Fruit fly (Drosophila melanogaster) whole organism, adult: ENCODE data around the gene Oatp33Eb.

Source experiments
- CG11617 ChIP-seq: fragments of 200-800 bp; sonication (Bioruptor generic); optimal IDR thresholded peaks from 2 replicates; lab custom pipeline; 2017; ENCODE audit warnings: mild to moderate bottlenecking, missing biosample characterization, missing genetic modification reagents, missing genetic modification characterization
- CG12768 ChIP-seq: fragments of 200-800 bp; sonication (Bioruptor generic); optimal IDR thresholded peaks from 2 replicates; lab custom pipeline; 2017; ENCODE audit warnings: missing biosample characterization, missing genetic modification characterization, mild to moderate bottlenecking, moderate library complexity, missing genetic modification reagents
- CG14711 ChIP-seq: fragments of 200-800 bp; sonication (Bioruptor generic); optimal IDR thresholded peaks from 2 replicates; lab custom pipeline; 2018; ENCODE audit warnings: missing biosample characterization, mild to moderate bottlenecking, missing genetic modification characterization, moderate library complexity
- CG1620 ChIP-seq: fragments of 200-800 bp; sonication (Bioruptor generic); optimal IDR thresholded peaks from 2 replicates; lab custom pipeline; 2016; ENCODE audit warnings: missing biosample characterization, missing genetic modification characterization
- CG33017 ChIP-seq: fragments of 200-800 bp; sonication (Bioruptor generic); optimal IDR thresholded peaks from 2 replicates; lab custom pipeline; 2018; ENCODE audit warnings: missing biosample characterization, mild to moderate bottlenecking, missing genetic modification characterization, moderate library complexity
- CG5204 ChIP-seq: fragments of 200-800 bp; sonication (Bioruptor generic); optimal IDR thresholded peaks from 2 replicates; lab custom pipeline; 2016; ENCODE audit warnings: missing biosample characterization, missing genetic modification characterization
- CG7045 ChIP-seq: fragments of 200-800 bp; sonication (Bioruptor generic); optimal IDR thresholded peaks from 2 replicates; lab custom pipeline; 2017; ENCODE audit warnings: missing biosample characterization, mild to moderate bottlenecking, missing genetic modification characterization
- CG7101 ChIP-seq: fragments of 200-800 bp; sonication (Bioruptor generic); optimal IDR thresholded peaks from 2 replicates; lab custom pipeline; 2018; ENCODE audit warnings: missing biosample characterization, mild to moderate bottlenecking, missing genetic modification characterization, moderate library complexity
- Clk ChIP-seq: fragments of 200-800 bp; sonication (Bioruptor generic); optimal IDR thresholded peaks from 2 replicates; lab custom pipeline; 2017; ENCODE audit warnings: missing biosample characterization, missing genetic modification characterization
- Crg-1 ChIP-seq: fragments of 200-800 bp; sonication (Bioruptor generic); optimal IDR thresholded peaks from 2 replicates; lab custom pipeline; 2016; ENCODE audit warnings: missing biosample characterization, missing genetic modification characterization
- Hr96 ChIP-seq: fragments of 200-800 bp; sonication (Bioruptor generic); optimal IDR thresholded peaks from 2 replicates; lab custom pipeline; 2016; ENCODE audit warnings: missing biosample characterization, missing genetic modification characterization
- Mnt ChIP-seq: fragments of 200-800 bp; sonication (Bioruptor generic); optimal IDR thresholded peaks from 2 replicates; lab custom pipeline; 2016; ENCODE audit warnings: missing biosample characterization, mild to moderate bottlenecking, missing genetic modification characterization
- bab1 ChIP-seq: fragments of 200-800 bp; sonication (Bioruptor generic); optimal IDR thresholded peaks from 3 replicates; lab custom pipeline; 2019; ENCODE audit warnings: missing biosample characterization, mild to moderate bottlenecking, missing genetic modification characterization, moderate library complexity
- cic ChIP-seq: fragments of 200-800 bp; sonication (Bioruptor generic); optimal IDR thresholded peaks from 2 replicates; lab custom pipeline; 2017; ENCODE audit warnings: missing biosample characterization, mild to moderate bottlenecking, missing genetic modification characterization, moderate library complexity
- cnc ChIP-seq, 2 experiments: fragments of >200 bp; optimal IDR thresholded peaks; 2 replicates each; lab custom pipeline; 2017
- kay ChIP-seq: fragments of 200-800 bp; sonication (Bioruptor generic); peaks from one replicate; lab custom pipeline; 2016; ENCODE audit warnings: missing biosample characterization, missing genetic modification characterization, borderline replicate concordance
- ovo ChIP-seq: fragments of 200-800 bp; sonication (Bioruptor generic); optimal IDR thresholded peaks from 2 replicates; lab custom pipeline; 2016; ENCODE audit warnings: missing biosample characterization, missing genetic modification characterization
- pad ChIP-seq: fragments of 200-800 bp; sonication (Bioruptor generic); optimal IDR thresholded peaks from 3 replicates; lab custom pipeline; 2017; ENCODE audit warnings: missing biosample characterization, missing genetic modification characterization, mild to moderate bottlenecking, moderate library complexity, missing genetic modification reagents
- tj ChIP-seq: fragments of 200-800 bp; sonication (Bioruptor generic); optimal IDR thresholded peaks from 3 replicates; lab custom pipeline; 2017; ENCODE audit warnings: missing biosample characterization, mild to moderate bottlenecking, missing genetic modification characterization, moderate library complexity
- toe ChIP-seq: fragments of 200-800 bp; sonication (Bioruptor generic); optimal IDR thresholded peaks from 2 replicates; lab custom pipeline; 2016; ENCODE audit warnings: missing biosample characterization, missing genetic modification characterization

Oatp33Eb gene

dm6 chr2L:12465164-12466011 lies 17.1 kb downstream of the Oatp33Eb start:
- TF ChIP-seq kay (GFP tag; lab: Kevin White, UChicago) (peak; percentile 29), CG5204 (no peak), Clk (no peak), cic (GFP tag; lab: Kevin White, UChicago) (peak; percentile 1)

DNA sequence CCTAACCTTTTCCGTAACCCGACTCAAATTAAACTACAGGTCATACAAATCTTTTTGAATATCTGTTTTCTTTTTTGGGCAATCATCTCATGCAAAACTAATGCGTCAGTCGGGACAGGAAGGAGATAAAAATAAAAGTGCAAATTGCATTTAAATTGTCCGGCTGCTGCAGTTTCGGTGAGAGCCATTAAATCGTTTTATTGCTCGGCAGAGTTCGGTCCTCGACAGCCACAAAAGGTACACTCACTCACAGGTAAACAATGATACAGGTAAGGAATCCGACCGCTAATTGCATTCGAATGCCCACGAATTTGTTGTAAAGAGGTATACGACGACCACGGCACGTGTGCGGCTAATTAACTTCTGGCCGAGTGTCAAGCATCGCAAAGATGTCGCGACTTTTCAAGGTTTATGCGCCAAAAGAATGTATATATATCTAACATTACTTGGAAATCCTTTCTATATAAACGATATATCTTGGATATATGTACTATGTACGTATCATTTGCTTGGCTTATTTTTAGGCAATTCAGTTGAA lies 18.3 kb downstream of the Oatp33Eb start:
- TF ChIP-seq cic (GFP tag; lab: Kevin White, UChicago) (no peak), toe (GFP tag; lab: Kevin White, UChicago) (no peak), Hr96 (no peak), CG14711 (tag; lab: Kevin White, UChicago) (no peak), CG7101 (tag; lab: Kevin White, UChicago) (no peak), bab1 (GFP tag; lab: Kevin White, UChicago) (no peak), Crg-1 (GFP tag; lab: Kevin White, UChicago) (no peak), tj (GFP tag; lab: Kevin White, UChicago) (no peak), ovo (GFP tag; lab: Kevin White, UChicago) (no peak), kay (GFP tag; lab: Kevin White, UChicago) (no peak)

dm6 chr2L:12467673-12468072 lies 19.4 kb downstream of the Oatp33Eb start:
- TF ChIP-seq CG14711 (tag; lab: Kevin White, UChicago) (peak; percentile 13), cic (GFP tag; lab: Kevin White, UChicago) (peak; percentile 17), tj (GFP tag; lab: Kevin White, UChicago) (peak; percentile 19), CG7101 (tag; lab: Kevin White, UChicago) (peak; percentile 12), Clk (no peak), bab1 (GFP tag; lab: Kevin White, UChicago) (no peak), Crg-1 (GFP tag; lab: Kevin White, UChicago) (no peak), CG33017 (peak; percentile 33)

dm6 chr2L:12468813-12469212 lies 20.5 kb downstream of the Oatp33Eb start:
- TF ChIP-seq Clk (no peak), Mnt (no peak), CG5204 (no peak), CG14711 (tag; lab: Kevin White, UChicago) (no peak), Hr96 (no peak), ovo (GFP tag; lab: Kevin White, UChicago) (no peak), pad (GFP tag; lab: Kevin White, UChicago) (no peak), Crg-1 (GFP tag; lab: Kevin White, UChicago) (no peak), cic (GFP tag; lab: Kevin White, UChicago) (no peak), CG12768 (no peak), CG1620 (no peak), toe (GFP tag; lab: Kevin White, UChicago) (no peak)

DNA sequence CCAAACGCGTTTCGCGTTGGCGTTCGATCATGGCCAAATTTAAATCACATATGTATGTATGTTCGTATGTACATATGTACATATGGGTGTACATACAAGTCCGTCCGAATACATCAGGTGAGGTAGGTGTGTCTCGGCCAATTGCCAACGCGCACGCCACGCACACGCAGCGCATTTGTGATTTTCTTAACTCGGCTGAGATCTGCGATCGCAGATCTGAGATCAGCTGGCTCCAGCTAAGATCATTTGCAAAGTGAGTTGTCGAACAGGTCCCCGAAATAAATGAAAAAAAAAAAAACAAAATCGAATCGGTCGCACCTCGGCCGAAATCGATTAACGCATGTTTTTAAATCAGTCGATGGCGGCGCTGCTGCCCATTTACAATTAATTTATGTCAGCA lies 21.0 kb downstream of the Oatp33Eb start:
- TF ChIP-seq cnc (optimal IDR thresholded peaks at IDR 0.05; lab: Kevin White, UChicago), result no peak
- TF ChIP-seq toe (GFP tag; lab: Kevin White, UChicago), result no peak
- TF ChIP-seq CG1620, result no peak
- TF ChIP-seq CG14711 (tag; lab: Kevin White, UChicago), result no peak
- no peak for TF ChIP-seq Crg-1 (GFP tag; lab: Kevin White, UChicago)
- TF ChIP-seq tj (GFP tag; lab: Kevin White, UChicago), result no peak
- TF ChIP-seq CG33017, result no peak
- TF ChIP-seq CG7045 (GFP tag; lab: Kevin White, UChicago), result no peak
- no peak for TF ChIP-seq kay (GFP tag; lab: Kevin White, UChicago)
- no peak for TF ChIP-seq bab1 (GFP tag; lab: Kevin White, UChicago)
- TF ChIP-seq CG7101 (tag; lab: Kevin White, UChicago), result no peak
- TF ChIP-seq Clk, result no peak
- TF ChIP-seq Mnt, result no peak
- no peak for TF ChIP-seq Hr96
- no peak for TF ChIP-seq cic (GFP tag; lab: Kevin White, UChicago)
- no peak for TF ChIP-seq CG11617 (GFP tag; lab: Kevin White, UChicago)

DNA sequence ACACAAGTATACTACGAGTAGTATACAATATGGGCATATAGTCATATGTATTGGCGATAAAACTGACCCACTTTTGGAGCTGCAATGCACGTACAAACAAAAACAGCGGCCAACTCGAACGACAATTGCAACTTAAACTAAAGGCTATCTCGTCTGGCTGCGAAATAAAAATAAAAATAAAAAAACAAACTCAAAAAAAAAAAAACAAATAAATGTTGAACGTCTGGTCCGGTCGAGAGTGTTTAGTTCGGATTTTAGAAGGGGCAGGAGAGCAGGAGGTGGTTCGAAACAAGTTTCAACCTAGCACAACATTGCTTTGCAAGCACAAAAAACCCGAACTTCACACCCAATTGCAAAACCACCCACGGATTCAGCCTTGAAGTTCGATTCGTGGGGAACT lies 23.7 kb downstream of the Oatp33Eb start:
- TF ChIP-seq CG33017 (no peak), CG7045 (GFP tag; lab: Kevin White, UChicago) (no peak), CG7101 (tag; lab: Kevin White, UChicago) (no peak), CG5204 (no peak), pad (GFP tag; lab: Kevin White, UChicago) (no peak), Crg-1 (GFP tag; lab: Kevin White, UChicago) (no peak), cnc (optimal IDR thresholded peaks at IDR 0.05; lab: Kevin White, UChicago) (no peak), Clk (no peak), CG11617 (GFP tag; lab: Kevin White, UChicago) (no peak), ovo (GFP tag; lab: Kevin White, UChicago) (no peak), CG12768 (no peak), cic (GFP tag; lab: Kevin White, UChicago) (no peak)
